Fruit fly (Drosophila melanogaster) whole organism, embryonic: ENCODE results near the gene CG14511.

Experiments used
- Aef1 ChIP-seq: fragments of 200-800 bp; sonication (Bioruptor generic); IDR thresholded peaks from 3 replicates; pipeline ENCODE4 v1.3.6; 2022; ENCODE audit warnings: missing biosample characterization, missing genetic modification characterization
- Antp ChIP-seq: fragments of 200-800 bp; sonication (Bioruptor generic); optimal IDR thresholded peaks from 3 replicates; lab custom pipeline; 2016; ENCODE audit warnings: missing biosample characterization, missing genetic modification characterization
- BtbVII ChIP-seq: fragments of 200-800 bp; sonication (Bioruptor generic); optimal IDR thresholded peaks from 3 replicates; lab custom pipeline; 2017; ENCODE audit warnings: missing biosample characterization, mild to moderate bottlenecking, missing genetic modification characterization
- CG1024 ChIP-seq: fragments of 200-800 bp; sonication (Bioruptor generic); IDR thresholded peaks from 2 replicates; pipeline ENCODE4 v1.3.6; 2022; ENCODE audit warnings: missing biosample characterization, missing genetic modification characterization
- CG10462 ChIP-seq: fragments of 200-800 bp; sonication (Bioruptor generic); optimal IDR thresholded peaks from 2 replicates; lab custom pipeline; 2016; ENCODE audit warnings: missing biosample characterization, missing genetic modification characterization
- CG12071 ChIP-seq: fragments of 200-800 bp; sonication (Bioruptor generic); optimal IDR thresholded peaks from 3 replicates; lab custom pipeline; 2018; ENCODE audit warnings: missing biosample characterization, mild to moderate bottlenecking, missing genetic modification characterization
- CG12219 ChIP-seq: fragments of 200-800 bp; sonication (Bioruptor generic); optimal IDR thresholded peaks from 3 replicates; lab custom pipeline; 2018; ENCODE audit warnings: missing biosample characterization, mild to moderate bottlenecking, missing genetic modification characterization
- CG12391 ChIP-seq: fragments of 200-800 bp; sonication (Bioruptor generic); optimal IDR thresholded peaks from 3 replicates; lab custom pipeline; 2018; ENCODE audit warnings: missing biosample characterization, mild to moderate bottlenecking, missing genetic modification characterization, moderate library complexity
- CG13424 ChIP-seq: fragments of 200-800 bp; sonication (Bioruptor generic); optimal IDR thresholded peaks from 2 replicates; lab custom pipeline; 2019; ENCODE audit warnings: missing biosample characterization, mild to moderate bottlenecking, missing genetic modification characterization, moderate library complexity
- CG15269 ChIP-seq: fragments of 200-800 bp; sonication (Bioruptor generic); optimal IDR thresholded peaks from 2 replicates; lab custom pipeline; 2018; ENCODE audit warnings: missing biosample characterization, mild to moderate bottlenecking, missing genetic modification characterization, moderate library complexity
- CG15601 ChIP-seq: fragments of 200-800 bp; sonication (Bioruptor generic); optimal IDR thresholded peaks from 3 replicates; lab custom pipeline; 2019; ENCODE audit warnings: missing biosample characterization, mild to moderate bottlenecking, missing genetic modification characterization, moderate library complexity
- CG16815 ChIP-seq: fragments of 200-800 bp; sonication (Bioruptor generic); optimal IDR thresholded peaks from 3 replicates; lab custom pipeline; 2017; ENCODE audit warnings: missing biosample characterization, mild to moderate bottlenecking, missing genetic modification characterization
- CG17361 ChIP-seq: fragments of 200-800 bp; sonication (Bioruptor generic); IDR thresholded peaks from 3 replicates; pipeline ENCODE4 v1.3.6; 2022; ENCODE audit warnings: missing biosample characterization, missing genetic modification characterization
- CG17385 ChIP-seq: fragments of 200-800 bp; sonication (Bioruptor generic); optimal IDR thresholded peaks from 3 replicates; lab custom pipeline; 2018; ENCODE audit warnings: missing biosample characterization, mild to moderate bottlenecking, missing genetic modification characterization
- CG17568 ChIP-seq: fragments of 200-800 bp; sonication (Bioruptor generic); optimal IDR thresholded peaks from 2 replicates; lab custom pipeline; 2018; ENCODE audit warnings: missing biosample characterization, mild to moderate bottlenecking, missing genetic modification characterization, moderate library complexity
- CG17829 ChIP-seq: fragments of 200-800 bp; optimal IDR thresholded peaks from 2 replicates; lab custom pipeline; 2019; ENCODE audit warnings: missing biosample characterization, mild to moderate bottlenecking, missing genetic modification characterization, moderate library complexity
- CG18262 ChIP-seq: fragments of 200-800 bp; optimal IDR thresholded peaks from 3 replicates; lab custom pipeline; 2019; ENCODE audit warnings: missing biosample characterization, mild to moderate bottlenecking, missing genetic modification characterization, moderate library complexity
- CG2678 ChIP-seq: fragments of 200-800 bp; sonication (Bioruptor generic); optimal IDR thresholded peaks from 3 replicates; lab custom pipeline; 2019; ENCODE audit warnings: missing biosample characterization, mild to moderate bottlenecking, missing genetic modification characterization, moderate library complexity
- CG4282 ChIP-seq: fragments of 200-800 bp; sonication (Bioruptor generic); optimal IDR thresholded peaks from 2 replicates; lab custom pipeline; 2016; ENCODE audit warnings: missing biosample characterization, missing genetic modification characterization
- CG4328 ChIP-seq: fragments of 200-800 bp; sonication (Bioruptor generic); optimal IDR thresholded peaks from 3 replicates; lab custom pipeline; 2017; ENCODE audit warnings: missing biosample characterization, missing genetic modification reagents, missing genetic modification characterization
- CG4820 ChIP-seq: fragments of 200-800 bp; sonication (Bioruptor generic); optimal IDR thresholded peaks from 3 replicates; lab custom pipeline; 2016; ENCODE audit warnings: missing biosample characterization, missing genetic modification characterization
- CG6854 ChIP-seq: fragments of 200-800 bp; sonication (Bioruptor generic); optimal IDR thresholded peaks from 3 replicates; lab custom pipeline; 2017; ENCODE audit warnings: missing biosample characterization, mild to moderate bottlenecking, missing genetic modification characterization
- CG7357 ChIP-seq: fragments of 200-800 bp; sonication (Bioruptor generic); IDR thresholded peaks from 3 replicates; pipeline ENCODE4 v1.3.6; 2022; ENCODE audit warnings: missing biosample characterization, missing genetic modification characterization
- Dll ChIP-seq: fragments of 200-800 bp; sonication (Bioruptor generic); IDR thresholded peaks from 4 replicates; pipeline ENCODE4 v1.3.6; 2022; ENCODE audit warnings: missing biosample characterization, missing genetic modification characterization; ENCODE audit not compliant: partially characterized antibody
- E2f1 ChIP-seq: fragments of 200-800 bp; sonication (Bioruptor generic); IDR thresholded peaks from 2 replicates; pipeline ENCODE4 v1.3.6; 2022; ENCODE audit warnings: missing biosample characterization, missing genetic modification characterization
- Eip74EF ChIP-seq, 2 experiments: fragments of 200-800 bp in 1 of 2; fragments of >200 bp in 1 of 2; sonication (Bioruptor generic) in 1 of 2; optimal IDR thresholded peaks; 2 replicates each; lab custom pipeline; 2017 to 2019; ENCODE audit warnings: missing biosample characterization in 2 of 2, missing genetic modification characterization in 2 of 2, mild to moderate bottlenecking in 1 of 2, moderate library complexity in 1 of 2
- H2.0 ChIP-seq: fragments of 200-800 bp; sonication (Bioruptor generic); IDR thresholded peaks from 2 replicates; pipeline ENCODE4 v1.3.6; 2022; ENCODE audit warnings: missing biosample characterization, missing genetic modification characterization
- HHEX ChIP-seq: fragments of 200-800 bp; sonication (Bioruptor generic); optimal IDR thresholded peaks from 3 replicates; lab custom pipeline; 2017; ENCODE audit warnings: missing biosample characterization, mild to moderate bottlenecking, missing genetic modification characterization, missing genetic modification reagents
- HLH4C ChIP-seq: fragments of 200-800 bp; sonication (Bioruptor generic); IDR thresholded peaks from 3 replicates; pipeline ENCODE4 v1.3.6; 2022; ENCODE audit warnings: missing biosample characterization, missing genetic modification characterization; ENCODE audit not compliant: partially characterized antibody
- HmgZ ChIP-seq: fragments of 200-800 bp; sonication (Bioruptor generic); optimal IDR thresholded peaks from 2 replicates; lab custom pipeline; 2018; ENCODE audit warnings: missing biosample characterization, mild to moderate bottlenecking, missing genetic modification characterization
- Hr51 ChIP-seq, 2 experiments: fragments of 200-800 bp; sonication (Bioruptor generic); optimal IDR thresholded peaks; 2 replicates in 1 of 2; 3 replicates in 1 of 2; lab custom pipeline; 2016 to 2018; ENCODE audit warnings: missing biosample characterization in 2 of 2, missing genetic modification characterization in 2 of 2, mild to moderate bottlenecking in 1 of 2, moderate library complexity in 1 of 2
- Oaz ChIP-seq: fragments of 200-800 bp; sonication (Bioruptor generic); IDR thresholded peaks from 2 replicates; pipeline ENCODE4 v1.3.6; 2022; ENCODE audit warnings: missing biosample characterization, missing genetic modification characterization
- Scr ChIP-seq: fragments of 200-800 bp; sonication (Bioruptor generic); IDR thresholded peaks from 2 replicates; pipeline ENCODE4 v1.3.6; 2022; ENCODE audit warnings: missing biosample characterization, missing genetic modification characterization; ENCODE audit not compliant: partially characterized antibody
- Sry-β ChIP-seq: fragments of 200-800 bp; sonication (Bioruptor generic); optimal IDR thresholded peaks from 2 replicates; lab custom pipeline; 2018; ENCODE audit warnings: missing biosample characterization, mild to moderate bottlenecking, missing genetic modification characterization, moderate library complexity
- Vsx1 ChIP-seq: fragments of 200-800 bp; sonication (Bioruptor generic); optimal IDR thresholded peaks from 2 replicates; lab custom pipeline; 2017; ENCODE audit warnings: missing biosample characterization, mild to moderate bottlenecking, missing genetic modification characterization, missing genetic modification reagents
- ato ChIP-seq: fragments of 200-800 bp; sonication (Bioruptor generic); IDR thresholded peaks from 2 replicates; pipeline ENCODE4 v1.3.6; 2022; ENCODE audit warnings: missing biosample characterization, missing genetic modification characterization; ENCODE audit not compliant: partially characterized antibody
- caup ChIP-seq: fragments of 200-800 bp; sonication (Bioruptor generic); optimal IDR thresholded peaks from 3 replicates; lab custom pipeline; 2017; ENCODE audit warnings: missing biosample characterization, mild to moderate bottlenecking, missing genetic modification characterization, moderate library complexity; ENCODE audit not compliant: severe bottlenecking
- chif ChIP-seq, 2 experiments: fragments of 200-800 bp; sonication (Bioruptor generic); optimal IDR thresholded peaks; 3 replicates each; lab custom pipeline; 2016; ENCODE audit warnings: missing biosample characterization in 2 of 2, missing genetic modification characterization in 2 of 2
- exex ChIP-seq: fragments of 200-800 bp; sonication (Bioruptor generic); optimal IDR thresholded peaks from 4 replicates; lab custom pipeline; 2018; ENCODE audit warnings: missing biosample characterization, mild to moderate bottlenecking, missing genetic modification characterization, moderate library complexity
- fru ChIP-seq: fragments of >200 bp; optimal IDR thresholded peaks from 2 replicates; lab custom pipeline; 2017
- jumu ChIP-seq: fragments of 200-800 bp; sonication (Bioruptor generic); optimal IDR thresholded peaks from 3 replicates; lab custom pipeline; 2016; ENCODE audit warnings: missing biosample characterization, missing genetic modification characterization
- lab ChIP-seq: fragments of 200-800 bp; sonication (Bioruptor generic); optimal IDR thresholded peaks from 3 replicates; lab custom pipeline; 2017; ENCODE audit warnings: missing biosample characterization, missing genetic modification characterization, mild to moderate bottlenecking, moderate library complexity, missing genetic modification reagents
- mam ChIP-seq: fragments of 200-800 bp; sonication (Bioruptor generic); optimal IDR thresholded peaks from 3 replicates; lab custom pipeline; 2016; ENCODE audit warnings: missing biosample characterization, missing genetic modification characterization
- p53 ChIP-seq: fragments of 200-800 bp; sonication (Bioruptor generic); optimal IDR thresholded peaks from 2 replicates; lab custom pipeline; 2016; ENCODE audit warnings: missing biosample characterization, missing genetic modification characterization
- pum ChIP-seq: fragments of 200-800 bp; sonication (Bioruptor generic); optimal IDR thresholded peaks from 2 replicates; lab custom pipeline; 2016; ENCODE audit warnings: missing biosample characterization, missing genetic modification characterization
- pzg ChIP-seq: fragments of 200-800 bp; sonication (Bioruptor generic); optimal IDR thresholded peaks from 3 replicates; lab custom pipeline; 2018; ENCODE audit warnings: missing biosample characterization, mild to moderate bottlenecking, missing genetic modification characterization, moderate library complexity
- rib ChIP-seq: fragments of 200-800 bp; sonication (Bioruptor generic); IDR thresholded peaks from 2 replicates; pipeline ENCODE4 v1.3.6; 2022; ENCODE audit warnings: missing biosample characterization, missing genetic modification characterization
- salm ChIP-seq: fragments of 200-800 bp; sonication (Bioruptor generic); optimal IDR thresholded peaks from 2 replicates; lab custom pipeline; 2018; ENCODE audit warnings: missing biosample characterization, mild to moderate bottlenecking, missing genetic modification characterization
- zfh2 ChIP-seq: fragments of 200-800 bp; sonication (Bioruptor generic); optimal IDR thresholded peaks from 2 replicates; lab custom pipeline; 2016; ENCODE audit warnings: missing biosample characterization, missing genetic modification characterization

Gene CG14511

dm6 chr3R:29151621-29152092, 5.0 kb upstream of the CG14511 start, which contains the start of gene eIF2D (continued):
- TF ChIP-seq E2f1 (GFP tag; lab: Robert Waterston, UW) (no peak), CG2678 (tag; lab: Kevin White, UChicago) (peak; percentile 74), rib (GFP tag; lab: Robert Waterston, UW) (no peak), CG17829 (tag; lab: Kevin White, UChicago) (peak; percentile 81), CG18262 (tag; lab: Kevin White, UChicago) (peak; percentile 72), HHEX (peak; percentile 55), CG13424 (tag; lab: Kevin White, UChicago) (peak; percentile 62), HmgZ (peak; percentile 43), CG17361 (GFP tag; lab: Robert Waterston, UW) (peak; percentile 77), CG10462 (no peak), CG17568 (GFP tag; lab: Kevin White, UChicago) (no peak), Antp (GFP tag; lab: Kevin White, UChicago) (peak; percentile 17), Eip74EF (GFP tag; optimal IDR thresholded peaks at IDR 0.05; lab: Kevin White, UChicago) (peak in 1 of 2 experiments; percentile 63), CG4820 (peak; percentile 51), CG16815 (GFP tag; lab: Kevin White, UChicago) (no peak), Scr (GFP tag; lab: Robert Waterston, UW) (peak; percentile 19; the same call in 1 of the 2 replicates), H2.0 (GFP tag; lab: Robert Waterston, UW) (peak; percentile 44; the same call in 1 of the 2 replicates), CG17385 (peak; percentile 66), Hr51 (GFP tag; optimal IDR thresholded peaks at IDR 0.05; lab: Kevin White, UChicago) (peak in 1 of 2 experiments; percentile 67), pum (GFP tag; lab: Kevin White, UChicago) (no peak), CG12391 (peak; percentile 71), Aef1 (GFP tag; lab: Robert Waterston, UW) (peak; percentile 34; the same call in 1 of the 3 replicates), HLH4C (GFP tag; lab: Robert Waterston, UW) (no peak), exex (tag; lab: Kevin White, UChicago) (no peak), ato (GFP tag; lab: Robert Waterston, UW) (no peak), CG4328 (peak; percentile 27), Dll (no peak), mam (GFP tag; lab: Kevin White, UChicago) (peak; percentile 45), CG4282 (no peak), CG12071 (GFP tag; lab: Kevin White, UChicago) (no peak), chif (GFP tag; optimal IDR thresholded peaks at IDR 0.05; lab: Kevin White, UChicago) (peak; percentile 37), CG12219 (peak; percentile 55), fru (lab: Kevin White, UChicago) (no peak), caup (GFP tag; lab: Kevin White, UChicago) (peak; percentile 68), CG15269 (tag; lab: Kevin White, UChicago) (no peak), pzg (GFP tag; lab: Kevin White, UChicago) (peak; percentile 30), CG7357 (GFP tag; lab: Robert Waterston, UW) (no peak), CG15601 (peak; percentile 32), BtbVII (peak; percentile 53), zfh2 (GFP tag; lab: Kevin White, UChicago) (peak; percentile 29), lab (GFP tag; lab: Kevin White, UChicago) (peak; percentile 77), Vsx1 (no peak), jumu (peak; percentile 28), CG6854 (GFP tag; lab: Kevin White, UChicago) (peak; percentile 62), CG1024 (GFP tag; lab: Robert Waterston, UW) (no peak), p53 (GFP tag; lab: Kevin White, UChicago) (no peak), Sry-β (peak; percentile 95), salm (tag; lab: Kevin White, UChicago) (no peak), Oaz (GFP tag; lab: Robert Waterston, UW) (no peak)
